Fruit fly (Drosophila melanogaster): Measurements from ENCODE around the gene U4-U6-60K.

The U4-U6-60K gene

dm6 chr3L:17506830-17507229 lies 6.9 kb downstream of the U4-U6-60K start:
- no peak for TF ChIP-seq Doc2 (GFP tag; IDR thresholded peaks at IDR 0.05)
- TF ChIP-seq usp (GFP tag; optimal IDR thresholded peaks at IDR 0.05), result no peak
- TF ChIP-seq trh (GFP tag; optimal IDR thresholded peaks at IDR 0.05), result no peak
- TF ChIP-seq CG11696 (GFP tag; IDR thresholded peaks at IDR 0.05), result peak; percentile 68
- no peak for TF ChIP-seq dan (GFP tag; IDR thresholded peaks at IDR 0.05)
- TF ChIP-seq cg (GFP tag; optimal IDR thresholded peaks at IDR 0.05), result peak; percentile 22
- no peak for TF ChIP-seq phol (tag; optimal IDR thresholded peaks at IDR 0.05)
- TF ChIP-seq CG6813 (GFP tag; optimal IDR thresholded peaks at IDR 0.05), result no peak
- no peak for TF ChIP-seq peb (GFP tag; IDR thresholded peaks at IDR 0.05)
- TF ChIP-seq tna (GFP tag; IDR thresholded peaks at IDR 0.05; ENCODE audit: partially characterized antibody), result no peak
- TF ChIP-seq sug (tag; optimal IDR thresholded peaks at IDR 0.05), result no peak
- no peak for TF ChIP-seq otp (GFP tag; IDR thresholded peaks at IDR 0.05)
- TF ChIP-seq CG14860 (GFP tag; IDR thresholded peaks at IDR 0.05; ENCODE audit: partially characterized antibody), result no peak
- no peak for TF ChIP-seq CG18619 (GFP tag; optimal IDR thresholded peaks at IDR 0.05)
- TF ChIP-seq Gug (GFP tag; IDR thresholded peaks at IDR 0.05), result no peak
- no peak for TF ChIP-seq CG4820 (GFP tag; optimal IDR thresholded peaks at IDR 0.05)
- TF ChIP-seq cad (GFP tag; optimal IDR thresholded peaks at IDR 0.05), result no peak

- TF ChIP-seq CG8478 (optimal IDR thresholded peaks at IDR 0.05), result no peak
- peak in 1 of 2 experiments; percentile 15 for TF ChIP-seq insv (GFP tag; optimal IDR thresholded peaks at IDR 0.05)
- TF ChIP-seq phol (tag; optimal IDR thresholded peaks at IDR 0.05), result peak; percentile 22
- no peak for TF ChIP-seq CG7556 (GFP tag; optimal IDR thresholded peaks at IDR 0.05)
- TF ChIP-seq Rx (GFP tag; IDR thresholded peaks at IDR 0.05), result no peak
- no peak for TF ChIP-seq Ets97D (GFP tag; optimal IDR thresholded peaks at IDR 0.05)
- no peak for TF ChIP-seq Pdp1 (GFP tag; optimal IDR thresholded peaks at IDR 0.05)
- no peak for TF ChIP-seq CG8944 (GFP tag; optimal IDR thresholded peaks at IDR 0.05)
- TF ChIP-seq CG6854 (GFP tag; optimal IDR thresholded peaks at IDR 0.05), result no peak
- no peak for TF ChIP-seq sc (optimal IDR thresholded peaks at IDR 0.05)
- no peak for TF ChIP-seq sc (GFP tag; optimal IDR thresholded peaks at IDR 0.05)
- no peak for TF ChIP-seq CG31388 (GFP tag; optimal IDR thresholded peaks at IDR 0.05)
- TF ChIP-seq CG6254 (GFP tag; optimal IDR thresholded peaks at IDR 0.05), result no peak
- TF ChIP-seq MBD-R2 (GFP tag; IDR thresholded peaks at IDR 0.05), result no peak
- TF ChIP-seq PHDP (tag; optimal IDR thresholded peaks at IDR 0.05), result peak; percentile 37
- no peak for TF ChIP-seq ewg (GFP tag; optimal IDR thresholded peaks at IDR 0.05)
- no peak for TF ChIP-seq croc (GFP tag; conservative IDR thresholded peaks at IDR 0.05)
- no peak for TF ChIP-seq gem (tag; optimal IDR thresholded peaks at IDR 0.05)
- no peak for TF ChIP-seq Hmr (GFP tag; optimal IDR thresholded peaks at IDR 0.05)
- TF ChIP-seq CG14050 (GFP tag; IDR thresholded peaks at IDR 0.05), result no peak
- no peak for TF ChIP-seq CG34422 (GFP tag; IDR thresholded peaks at IDR 0.05)
- TF ChIP-seq D19A (tag; optimal IDR thresholded peaks at IDR 0.05), result no peak
- TF ChIP-seq CG2120 (GFP tag; optimal IDR thresholded peaks at IDR 0.05), result peak; percentile 34
- no peak for TF ChIP-seq chif (GFP tag; optimal IDR thresholded peaks at IDR 0.05)
- TF ChIP-seq CG13894 (tag; optimal IDR thresholded peaks at IDR 0.05), result no peak
- no peak for TF ChIP-seq CG6689 (GFP tag; IDR thresholded peaks at IDR 0.05)
- no peak for TF ChIP-seq CG3163 (GFP tag; optimal IDR thresholded peaks at IDR 0.05)
- peak; percentile 2 for TF ChIP-seq Hr3 (GFP tag; optimal IDR thresholded peaks at IDR 0.05)
- no peak for TF ChIP-seq Sox100B (GFP tag; optimal IDR thresholded peaks at IDR 0.05)
- TF ChIP-seq CG17829 (tag; optimal IDR thresholded peaks at IDR 0.05), result peak; percentile 1
- TF ChIP-seq CG18262 (tag; optimal IDR thresholded peaks at IDR 0.05), result peak; percentile 16
- TF ChIP-seq Hsf (GFP tag; optimal IDR thresholded peaks at IDR 0.05), result peak; percentile 11
- TF ChIP-seq ranshi (GFP tag; IDR thresholded peaks at IDR 0.05), result no peak
- no peak for TF ChIP-seq Tbp (GFP tag; optimal IDR thresholded peaks at IDR 0.05)
- no peak for TF ChIP-seq CG14860 (GFP tag; IDR thresholded peaks at IDR 0.05; ENCODE audit: partially characterized antibody)
- TF ChIP-seq fru (optimal IDR thresholded peaks at IDR 0.05), result no peak
Measured at dm6 chr3L:17506005-17506760, 7.5 kb downstream of the U4-U6-60K start.
